Fruit fly (Drosophila melanogaster) whole organism, embryonic: ENCODE data around the gene CG14958.
A peak's percentile ranks its signal among the peaks of the same experiment; 100 is the strongest.

ENCODE experiments used
- ATbp ChIP-seq: fragments of 200-800 bp; sonication (Bioruptor generic); optimal IDR thresholded peaks from 2 replicates; lab custom pipeline; 2017; ENCODE audit warnings: missing biosample characterization, mild to moderate bottlenecking, missing genetic modification characterization, missing genetic modification reagents
- CG1024 ChIP-seq: fragments of 200-800 bp; sonication (Bioruptor generic); IDR thresholded peaks from 2 replicates; pipeline ENCODE4 v1.3.6; 2022; ENCODE audit warnings: missing biosample characterization, missing genetic modification characterization
- CG10462 ChIP-seq: fragments of 200-800 bp; sonication (Bioruptor generic); optimal IDR thresholded peaks from 2 replicates; lab custom pipeline; 2016; ENCODE audit warnings: missing biosample characterization, missing genetic modification characterization
- CG13775 ChIP-seq: fragments of 200-800 bp; sonication (Bioruptor generic); optimal IDR thresholded peaks from 3 replicates; lab custom pipeline; 2017; ENCODE audit warnings: missing biosample characterization, mild to moderate bottlenecking, missing genetic modification characterization
- CG14667 ChIP-seq: fragments of 200-800 bp; sonication (Bioruptor generic); IDR thresholded peaks from 2 replicates; pipeline ENCODE4 v1.3.6; 2022; ENCODE audit warnings: missing biosample characterization, missing genetic modification characterization
- CG14710 ChIP-seq: fragments of 200-800 bp; sonication (Bioruptor generic); optimal IDR thresholded peaks from 3 replicates; lab custom pipeline; 2019; ENCODE audit warnings: missing biosample characterization, mild to moderate bottlenecking, missing genetic modification characterization, moderate library complexity
- CG15479 ChIP-seq: fragments of 200-800 bp; sonication (Bioruptor generic); optimal IDR thresholded peaks from 3 replicates; lab custom pipeline; 2019; ENCODE audit warnings: missing biosample characterization, mild to moderate bottlenecking, missing genetic modification characterization, moderate library complexity
- CG2116 ChIP-seq: fragments of 200-800 bp; sonication (Bioruptor generic); optimal IDR thresholded peaks from 3 replicates; lab custom pipeline; 2018; ENCODE audit warnings: missing biosample characterization, mild to moderate bottlenecking, missing genetic modification characterization
- CG2875 ChIP-seq: fragments of 200-800 bp; sonication (Bioruptor generic); optimal IDR thresholded peaks from 2 replicates; lab custom pipeline; 2017; ENCODE audit warnings: missing biosample characterization, mild to moderate bottlenecking, missing genetic modification characterization, missing genetic modification reagents
- CG3065 ChIP-seq: fragments of 200-800 bp; sonication (Bioruptor generic); optimal IDR thresholded peaks from 2 replicates; lab custom pipeline; 2016; ENCODE audit warnings: missing biosample characterization, missing genetic modification characterization
- CG31224 ChIP-seq: fragments of 200-800 bp; sonication (Bioruptor generic); IDR thresholded peaks from 2 replicates; pipeline ENCODE4 v1.3.6; 2022; ENCODE audit warnings: missing biosample characterization, missing genetic modification characterization
- CG43689 ChIP-seq: fragments of 200-800 bp; sonication (Bioruptor generic); IDR thresholded peaks from 2 replicates; pipeline ENCODE4 v1.3.6; 2022; ENCODE audit warnings: missing biosample characterization, missing genetic modification characterization
- CG4854 ChIP-seq: fragments of 200-800 bp; sonication (Bioruptor generic); optimal IDR thresholded peaks from 2 replicates; lab custom pipeline; 2016; ENCODE audit warnings: missing biosample characterization, missing genetic modification characterization, inconsistent platforms
- CG6175 ChIP-seq: fragments of 200-800 bp; sonication (Bioruptor generic); IDR thresholded peaks from 3 replicates; pipeline ENCODE4 v1.3.6; 2022; ENCODE audit warnings: missing biosample characterization, missing genetic modification characterization
- CG6654 ChIP-seq: fragments of 200-800 bp; sonication (Bioruptor generic); optimal IDR thresholded peaks from 2 replicates; lab custom pipeline; 2017; ENCODE audit warnings: missing biosample characterization, mild to moderate bottlenecking, missing genetic modification characterization
- CG6683 ChIP-seq: fragments of 200-800 bp; sonication (Bioruptor generic); optimal IDR thresholded peaks from 2 replicates; lab custom pipeline; 2017; ENCODE audit warnings: missing biosample characterization, mild to moderate bottlenecking, missing genetic modification characterization, missing genetic modification reagents
- CG6854 ChIP-seq: fragments of 200-800 bp; sonication (Bioruptor generic); optimal IDR thresholded peaks from 3 replicates; lab custom pipeline; 2017; ENCODE audit warnings: missing biosample characterization, mild to moderate bottlenecking, missing genetic modification characterization
- CG8478 ChIP-seq: fragments of >200 bp; optimal IDR thresholded peaks from 2 replicates; lab custom pipeline; 2018
- CkIIα-i1 ChIP-seq: fragments of 200-800 bp; sonication (Bioruptor generic); IDR thresholded peaks from 2 replicates; pipeline ENCODE4 v1.3.6; 2022; ENCODE audit warnings: missing biosample characterization, missing genetic modification characterization
- D19B ChIP-seq: fragments of 200-800 bp; sonication (Bioruptor generic); optimal IDR thresholded peaks from 2 replicates; lab custom pipeline; 2017; ENCODE audit warnings: missing biosample characterization, mild to moderate bottlenecking, missing genetic modification characterization
- Eip74EF ChIP-seq, 2 experiments: fragments of 200-800 bp in 1 of 2; fragments of >200 bp in 1 of 2; sonication (Bioruptor generic) in 1 of 2; optimal IDR thresholded peaks; 2 replicates each; lab custom pipeline; 2017 to 2019; ENCODE audit warnings: missing biosample characterization in 2 of 2, missing genetic modification characterization in 2 of 2, mild to moderate bottlenecking in 1 of 2, moderate library complexity in 1 of 2
- Elba2 ChIP-seq: fragments of 200-800 bp; sonication (Bioruptor generic); optimal IDR thresholded peaks from 3 replicates; lab custom pipeline; 2016; ENCODE audit warnings: missing biosample characterization, missing genetic modification characterization
- HLHmδ ChIP-seq: fragments of 200-800 bp; sonication (Bioruptor generic); optimal IDR thresholded peaks from 2 replicates; lab custom pipeline; 2018; ENCODE audit warnings: missing biosample characterization, mild to moderate bottlenecking, missing genetic modification characterization, moderate library complexity
- Hr78 ChIP-seq, 2 experiments: fragments of 200-800 bp in 1 of 2; fragments of >200 bp in 1 of 2; sonication (Bioruptor generic) in 1 of 2; optimal IDR thresholded peaks; 2 replicates each; lab custom pipeline; 2017 to 2019; ENCODE audit warnings: missing biosample characterization in 2 of 2, missing genetic modification characterization in 2 of 2, mild to moderate bottlenecking in 1 of 2, moderate library complexity in 1 of 2
- Nf-YC ChIP-seq: fragments of 200-800 bp; optimal IDR thresholded peaks from 3 replicates; lab custom pipeline; 2019; ENCODE audit warnings: missing biosample characterization, mild to moderate bottlenecking, missing genetic modification characterization, moderate library complexity
- Oli ChIP-seq: fragments of 200-800 bp; sonication (Bioruptor generic); optimal IDR thresholded peaks from 2 replicates; lab custom pipeline; 2018; ENCODE audit warnings: missing biosample characterization, mild to moderate bottlenecking, missing genetic modification characterization, moderate library complexity
- Rfx ChIP-seq: fragments of 200-800 bp; sonication (Bioruptor generic); IDR thresholded peaks from 2 replicates; pipeline ENCODE4 v1.3.6; 2022; ENCODE audit warnings: missing biosample characterization, missing genetic modification characterization
- Sox100B ChIP-seq: fragments of 200-800 bp; sonication (Bioruptor generic); optimal IDR thresholded peaks from 3 replicates; lab custom pipeline; 2018; ENCODE audit warnings: missing biosample characterization, mild to moderate bottlenecking, missing genetic modification characterization
- Sry-β ChIP-seq: fragments of 200-800 bp; sonication (Bioruptor generic); optimal IDR thresholded peaks from 2 replicates; lab custom pipeline; 2018; ENCODE audit warnings: missing biosample characterization, mild to moderate bottlenecking, missing genetic modification characterization, moderate library complexity
- Xrp1 ChIP-seq: fragments of 200-800 bp; sonication (Bioruptor generic); IDR thresholded peaks from 2 replicates; pipeline ENCODE4 v1.3.6; 2022; ENCODE audit warnings: missing biosample characterization, missing genetic modification characterization
- ara ChIP-seq: fragments of 200-800 bp; sonication (Bioruptor generic); IDR thresholded peaks from 2 replicates; pipeline ENCODE4 v1.3.6; 2022; ENCODE audit warnings: missing biosample characterization, missing genetic modification characterization
- danr ChIP-seq: fragments of 200-800 bp; sonication (Bioruptor generic); IDR thresholded peaks from 2 replicates; pipeline ENCODE4 v1.3.6; 2022; ENCODE audit warnings: missing biosample characterization, missing genetic modification characterization
- emc ChIP-seq: fragments of 200-800 bp; sonication (Bioruptor generic); optimal IDR thresholded peaks from 2 replicates; lab custom pipeline; 2016; ENCODE audit warnings: missing biosample characterization, missing genetic modification characterization
- fd102C ChIP-seq: fragments of 200-800 bp; sonication (Bioruptor generic); optimal IDR thresholded peaks from 2 replicates; lab custom pipeline; 2018; ENCODE audit warnings: missing biosample characterization, mild to moderate bottlenecking, missing genetic modification characterization, moderate library complexity
- fd3F ChIP-seq: fragments of 200-800 bp; sonication (Bioruptor generic); optimal IDR thresholded peaks from 2 replicates; lab custom pipeline; 2018; ENCODE audit warnings: missing biosample characterization, mild to moderate bottlenecking, missing genetic modification characterization, moderate library complexity
- gcm ChIP-seq: fragments of 200-800 bp; sonication (Bioruptor generic); optimal IDR thresholded peaks from 2 replicates; lab custom pipeline; 2019; ENCODE audit warnings: missing biosample characterization, mild to moderate bottlenecking, missing genetic modification characterization, moderate library complexity
- jumu ChIP-seq: fragments of 200-800 bp; sonication (Bioruptor generic); optimal IDR thresholded peaks from 3 replicates; lab custom pipeline; 2016; ENCODE audit warnings: missing biosample characterization, missing genetic modification characterization
- nmo ChIP-seq: fragments of 200-800 bp; sonication (Bioruptor generic); optimal IDR thresholded peaks from 2 replicates; lab custom pipeline; 2018; ENCODE audit warnings: missing biosample characterization, mild to moderate bottlenecking, missing genetic modification characterization, moderate library complexity
- oc ChIP-seq: fragments of 200-800 bp; sonication (Bioruptor generic); optimal IDR thresholded peaks from 2 replicates; lab custom pipeline; 2018; ENCODE audit warnings: missing biosample characterization, mild to moderate bottlenecking, missing genetic modification characterization, moderate library complexity
- odd ChIP-seq: fragments of 200-800 bp; sonication (Bioruptor generic); optimal IDR thresholded peaks from 2 replicates; lab custom pipeline; 2017; ENCODE audit warnings: missing biosample characterization, mild to moderate bottlenecking, missing genetic modification characterization
- pan ChIP-seq, 4 experiments: fragments of >200 bp in 3 of 4; fragments of 200-800 bp in 1 of 4; sonication (Bioruptor generic) in 1 of 4; optimal IDR thresholded peaks in 3 of 4; IDR thresholded peaks in 1 of 4; 2 replicates each; pipeline versions ENCODE4 v1.3.6 to Lab custom; 2017 to 2022; ENCODE audit warnings: missing biosample characterization in 2 of 4, missing genetic modification characterization in 2 of 4, mixed read lengths in 1 of 4
- slp2 ChIP-seq: fragments of 200-800 bp; sonication (Bioruptor generic); optimal IDR thresholded peaks from 2 replicates; lab custom pipeline; 2016; ENCODE audit warnings: missing biosample characterization, missing genetic modification characterization
- sna ChIP-seq: fragments of 200-800 bp; sonication (Bioruptor generic); IDR thresholded peaks from 2 replicates; pipeline ENCODE4 v1.3.6; 2022; ENCODE audit warnings: missing biosample characterization, missing genetic modification characterization; ENCODE audit not compliant: partially characterized antibody
- sqz ChIP-seq: fragments of 200-800 bp; sonication (Bioruptor generic); optimal IDR thresholded peaks from 3 replicates; lab custom pipeline; 2018; ENCODE audit warnings: missing biosample characterization, mild to moderate bottlenecking, missing genetic modification characterization
- sr ChIP-seq: fragments of 200-800 bp; sonication (Bioruptor generic); IDR thresholded peaks from 3 replicates; pipeline ENCODE4 v1.3.6; 2022; ENCODE audit warnings: missing biosample characterization, missing genetic modification characterization
- tgo ChIP-seq: fragments of 200-800 bp; sonication (Bioruptor generic); IDR thresholded peaks from 3 replicates; pipeline ENCODE4 v1.3.6; 2022; ENCODE audit warnings: missing biosample characterization, missing genetic modification characterization
- wek ChIP-seq: fragments of 200-800 bp; sonication (Bioruptor generic); optimal IDR thresholded peaks from 3 replicates; lab custom pipeline; 2018; ENCODE audit warnings: missing biosample characterization, mild to moderate bottlenecking, missing genetic modification characterization, moderate library complexity
- wor ChIP-seq: fragments of 200-800 bp; sonication (Bioruptor generic); IDR thresholded peaks from 2 replicates; pipeline ENCODE4 v1.3.6; 2022; ENCODE audit warnings: missing biosample characterization, missing genetic modification characterization
- zf30C ChIP-seq: fragments of 200-800 bp; sonication (Bioruptor generic); optimal IDR thresholded peaks from 3 replicates; lab custom pipeline; 2018; ENCODE audit warnings: missing biosample characterization, mild to moderate bottlenecking, missing genetic modification characterization

The CG14958 gene

dm6 chr3L:3178530-3179096 is 11.2 kb upstream of the CG14958 start, which contains the start of the genes MnM and Girdin (continued):
- TF ChIP-seq sr (GFP tag; lab: Robert Waterston, UW) (no peak), ATbp (GFP tag; lab: Kevin White, UChicago) (no peak), nmo (GFP tag; lab: Kevin White, UChicago) (peak; percentile 87), CG14667 (GFP tag; lab: Robert Waterston, UW) (no peak), HLHmδ (no peak), Rfx (GFP tag; lab: Robert Waterston, UW) (peak; percentile 75), danr (GFP tag; lab: Robert Waterston, UW) (no peak), sqz (no peak), Eip74EF (GFP tag; optimal IDR thresholded peaks at IDR 0.05; lab: Kevin White, UChicago) (no peak), Sry-β (GFP tag; lab: Kevin White, UChicago) (peak; percentile 92), zf30C (GFP tag; lab: Kevin White, UChicago) (no peak), ara (GFP tag; lab: Robert Waterston, UW) (peak; percentile 30; the same call in 1 of the 2 replicates), CG6683 (GFP tag; lab: Kevin White, UChicago) (no peak), emc (peak; percentile 26), Hr78 (GFP tag; optimal IDR thresholded peaks at IDR 0.05; lab: Kevin White, UChicago) (no peak), wek (GFP tag; lab: Kevin White, UChicago) (no peak), wor (GFP tag; lab: Robert Waterston, UW) (peak; percentile 24; the same call in 1 of the 2 replicates), CG10462 (GFP tag; lab: Kevin White, UChicago) (peak; percentile 55), odd (GFP tag; lab: Kevin White, UChicago) (no peak), CG13775 (GFP tag; lab: Kevin White, UChicago) (peak; percentile 71), CG3065 (GFP tag; lab: Kevin White, UChicago) (no peak), CG6654 (GFP tag; lab: Kevin White, UChicago) (no peak), pan (optimal IDR thresholded peaks at IDR 0.05; lab: Kevin White, UChicago) (no peak), pan (GFP tag; optimal IDR thresholded peaks at IDR 0.05 in 1 of 2, IDR thresholded peaks at IDR 0.05 in 1 of 2) (no peak), CG2875 (GFP tag; lab: Kevin White, UChicago) (no peak), Oli (tag; lab: Kevin White, UChicago) (peak; percentile 27), CG15479 (GFP tag; lab: Kevin White, UChicago) (no peak), CkIIα-i1 (GFP tag; lab: Robert Waterston, UW) (no peak), CG43689 (no peak), slp2 (GFP tag; lab: Kevin White, UChicago) (peak; percentile 51), CG2116 (GFP tag; lab: Kevin White, UChicago) (peak; percentile 85), Elba2 (GFP tag; lab: Kevin White, UChicago) (no peak), CG1024 (GFP tag; lab: Robert Waterston, UW) (no peak), tgo (GFP tag; lab: Robert Waterston, UW) (peak; percentile 21; the same call in 1 of the 3 replicates), fd102C (GFP tag; lab: Kevin White, UChicago) (no peak), CG4854 (GFP tag; lab: Kevin White, UChicago) (no peak), CG6175 (GFP tag; lab: Robert Waterston, UW) (peak; percentile 67; the same call in 2 of the 3 replicates), Sox100B (GFP tag; lab: Kevin White, UChicago) (no peak), Xrp1 (GFP tag; lab: Robert Waterston, UW) (peak; percentile 41; the same call in 1 of the 2 replicates), Nf-YC (no peak), CG31224 (GFP tag; lab: Robert Waterston, UW) (no peak), CG14710 (tag; lab: Kevin White, UChicago) (peak; percentile 75), CG8478 (no peak), D19B (GFP tag; lab: Kevin White, UChicago) (no peak), oc (tag; lab: Kevin White, UChicago) (no peak), CG6854 (GFP tag; lab: Kevin White, UChicago) (no peak), sna (GFP tag; lab: Robert Waterston, UW) (peak; percentile 88), jumu (peak; percentile 86), gcm (GFP tag; lab: Kevin White, UChicago) (no peak), fd3F (GFP tag; lab: Kevin White, UChicago) (peak; percentile 43)
